Fruit fly (Drosophila melanogaster): Measurements from ENCODE around the gene bru3.

Gene bru3

DNA sequence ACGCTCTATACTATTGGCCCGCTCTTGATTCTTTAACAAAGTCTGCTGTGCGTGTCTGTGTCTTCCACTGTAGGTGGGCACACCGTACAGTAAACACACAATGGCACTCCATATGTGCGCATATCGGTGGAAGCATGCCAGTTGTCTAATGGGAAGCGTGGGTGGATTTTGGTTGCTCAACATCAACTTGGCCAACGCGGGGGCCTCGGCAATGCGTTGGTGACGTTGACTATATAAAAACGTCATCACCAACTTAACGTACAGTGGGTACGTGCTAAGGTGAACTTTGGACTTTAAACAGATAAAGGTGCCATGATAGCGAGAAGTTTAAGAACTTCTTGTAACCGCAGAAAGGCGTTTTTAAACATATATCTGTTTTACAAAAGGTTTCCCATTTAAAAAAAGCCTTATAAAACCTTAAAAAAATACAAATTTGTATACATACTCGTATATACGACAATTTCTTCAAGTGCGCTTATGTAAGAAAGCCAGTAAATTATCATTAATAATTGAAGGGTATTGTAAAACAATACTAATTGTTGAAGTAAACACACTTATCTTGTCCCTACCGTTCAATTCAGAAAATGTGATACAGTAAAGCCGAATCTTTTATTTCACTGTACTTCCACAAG is 323.5 kb downstream of the bru3 start (continued):
- TF ChIP-seq nerfin-2 (GFP tag; IDR thresholded peaks at IDR 0.05; ENCODE audit: partially characterized antibody) (no peak), slou (GFP tag; optimal IDR thresholded peaks at IDR 0.05) (no peak), CG6813 (GFP tag; optimal IDR thresholded peaks at IDR 0.05) (peak; percentile 43), CG6683 (GFP tag; optimal IDR thresholded peaks at IDR 0.05) (no peak), D (optimal IDR thresholded peaks at IDR 0.05) (no peak), D (GFP tag; optimal IDR thresholded peaks at IDR 0.05) (no peak), Lhr (GFP tag; optimal IDR thresholded peaks at IDR 0.05) (no peak), bigmax (GFP tag; optimal IDR thresholded peaks at IDR 0.05) (no peak), CG9437 (GFP tag; optimal IDR thresholded peaks at IDR 0.05) (peak; percentile 20), CG43689 (GFP tag; IDR thresholded peaks at IDR 0.05) (no peak), CG6272 (GFP tag; IDR thresholded peaks at IDR 0.05) (no peak), NK7.1 (GFP tag; optimal IDR thresholded peaks at IDR 0.05) (no peak), ranshi (GFP tag; IDR thresholded peaks at IDR 0.05) (no peak; the same call in 1 of the 2 replicates), caup (GFP tag; optimal IDR thresholded peaks at IDR 0.05; ENCODE audit: severe bottlenecking) (peak; percentile 52), CG34224 (GFP tag; IDR thresholded peaks at IDR 0.05; ENCODE audit: partially characterized antibody) (no peak), CG2129 (GFP tag; IDR thresholded peaks at IDR 0.05; ENCODE audit: partially characterized antibody) (no peak), HLHmδ (GFP tag; optimal IDR thresholded peaks at IDR 0.05) (no peak), Doc2 (GFP tag; IDR thresholded peaks at IDR 0.05) (no peak), CG10979 (tag; optimal IDR thresholded peaks at IDR 0.05) (no peak), dati (GFP tag; IDR thresholded peaks at IDR 0.05) (no peak), pb (GFP tag; optimal IDR thresholded peaks at IDR 0.05) (no peak), CG12155 (GFP tag; optimal IDR thresholded peaks at IDR 0.05) (peak; percentile 37), crp (GFP tag; optimal IDR thresholded peaks at IDR 0.05) (no peak), ems (GFP tag; optimal IDR thresholded peaks at IDR 0.05) (peak; percentile 25), CG17802 (tag; optimal IDR thresholded peaks at IDR 0.05) (no peak), Oaz (GFP tag; IDR thresholded peaks at IDR 0.05) (0 out of 2 replicates have a peak, but pooled peaks have one; percentile 28), Sry-β (GFP tag; optimal IDR thresholded peaks at IDR 0.05) (no peak), CG14710 (tag; optimal IDR thresholded peaks at IDR 0.05) (no peak), z (GFP tag; IDR thresholded peaks at IDR 0.05) (no peak), CTCF (GFP tag; optimal IDR thresholded peaks at IDR 0.05) (no peak), wek (GFP tag; optimal IDR thresholded peaks at IDR 0.05) (no peak), Nf-YA (GFP tag; IDR thresholded peaks at IDR 0.05) (0 out of 2 replicates have a peak, but pooled peaks have one; percentile 39), CG12769 (tag; optimal IDR thresholded peaks at IDR 0.05) (peak; percentile 52), Stat92E (GFP tag; optimal IDR thresholded peaks at IDR 0.05) (no peak), eve (GFP tag; optimal IDR thresholded peaks at IDR 0.05) (no peak), CG34376 (GFP tag; optimal IDR thresholded peaks at IDR 0.05) (peak; percentile 2), BtbVII (GFP tag; optimal IDR thresholded peaks at IDR 0.05) (peak; percentile 69), nau (GFP tag; optimal IDR thresholded peaks at IDR 0.05) (no peak), CG11696 (GFP tag; IDR thresholded peaks at IDR 0.05) (no peak), CG33557 (GFP tag; optimal IDR thresholded peaks at IDR 0.05) (no peak), Meics (GFP tag; optimal IDR thresholded peaks at IDR 0.05) (peak; percentile 81), kah (GFP tag; optimal IDR thresholded peaks at IDR 0.05) (no peak), CG7357 (GFP tag; IDR thresholded peaks at IDR 0.05) (no peak), CG9727 (GFP tag; optimal IDR thresholded peaks at IDR 0.05) (peak; percentile 62), hth (optimal IDR thresholded peaks at IDR 0.05) (no peak), slbo (GFP tag; IDR thresholded peaks at IDR 0.05) (peak; percentile 69), jumu (GFP tag; optimal IDR thresholded peaks at IDR 0.05) (no peak), CG7372 (GFP tag; IDR thresholded peaks at IDR 0.05) (no peak), ken (GFP tag; IDR thresholded peaks at IDR 0.05) (no peak), YL-1 (GFP tag; optimal IDR thresholded peaks at IDR 0.05) (no peak), eyg (GFP tag; optimal IDR thresholded peaks at IDR 0.05) (no peak)

All from whole organism, embryonic.